Worm (Caenorhabditis elegans) whole organism, young adult: ENCODE data around the gene pal-1.

Experiments used
- F39B2.1 ChIP-seq: fragments of 200-800 bp; sonication (Bioruptor generic); IDR thresholded peaks from 2 replicates; pipeline ENCODE4 v1.3.6; 2022; ENCODE audit warnings: missing genetic modification reagents, missing genetic modification characterization, missing compliant biosample characterization
- cebp-2 ChIP-seq: fragments of 200-800 bp; sonication (Bioruptor generic); IDR thresholded peaks from 2 replicates; pipeline ENCODE4 v1.3.6; 2022; ENCODE audit warnings: missing genetic modification characterization, missing compliant biosample characterization
- ets-4 ChIP-seq: fragments of 200-800 bp; sonication (Bioruptor generic); optimal IDR thresholded peaks from 2 replicates; lab custom pipeline; 2018; ENCODE audit warnings: mild to moderate bottlenecking, missing genetic modification characterization, missing compliant biosample characterization
- madf-10 ChIP-seq: sonication (generic microtip); optimal IDR thresholded peaks from 2 replicates; lab custom pipeline; 2016; ENCODE audit warnings: mild to moderate bottlenecking, missing genetic modification characterization, missing compliant biosample characterization

- TF ChIP-seq cebp-2 (GFP tag; lab: Robert Waterston, UW) (no peak), madf-10 (tag; lab: Kevin White, UChicago) (no peak), F39B2.1 (GFP tag; lab: Robert Waterston, UW) (no peak), ets-4 (no peak)
Measured at ce11 chrIII:4814730-4815129, 5.4 kb upstream of the pal-1 start, which contains the start of gene arl-6.
